Worm (Caenorhabditis elegans): ENCODE data around the gene C12D8.20.

Gene C12D8.20

DNA sequence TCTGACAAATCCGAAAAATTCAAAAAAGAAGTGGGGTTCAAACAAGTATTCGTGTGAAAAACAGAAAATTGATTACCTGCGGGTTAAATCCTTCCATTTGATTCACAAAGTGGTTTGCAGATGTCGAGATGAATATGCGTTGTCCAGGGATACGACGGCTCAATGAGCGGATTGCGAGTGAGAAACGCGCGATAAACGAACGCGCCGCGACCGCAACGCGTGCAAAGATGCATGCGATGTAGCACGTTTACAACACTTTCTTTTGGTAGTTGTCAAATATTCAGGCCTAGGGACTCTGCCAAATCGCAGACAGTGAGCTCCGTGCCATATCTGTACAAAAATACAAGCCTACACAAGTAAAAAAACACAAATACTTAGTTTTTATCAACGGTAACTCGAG, 16.6 kb downstream of the C12D8.20 start, which contains the start of gene fubl-1 (continued):
- TF ChIP-seq nhr-25 (tag; optimal IDR thresholded peaks at IDR 0.05; ENCODE audit: borderline replicate concordance, insufficient read depth) (no peak), nhr-42 (GFP tag; IDR thresholded peaks at IDR 0.05) (no peak), nhr-48 (tag; optimal IDR thresholded peaks at IDR 0.05) (no peak), pqm-1 (tag; optimal IDR thresholded peaks at IDR 0.05) (no peak), lir-3 (tag; optimal IDR thresholded peaks at IDR 0.05) (no peak), egl-43 (GFP tag; IDR thresholded peaks at IDR 0.05) (no peak), ZK546.5 (tag; optimal IDR thresholded peaks at IDR 0.05) (no peak), rbr-2 (tag; optimal IDR thresholded peaks at IDR 0.05) (no peak), zip-11 (GFP tag; IDR thresholded peaks at IDR 0.05) (no peak), mep-1 (tag; optimal IDR thresholded peaks at IDR 0.05) (no peak), nhr-76 (tag; optimal IDR thresholded peaks at IDR 0.05) (no peak), daf-19 (GFP tag; conservative IDR thresholded peaks at IDR 0.05) (no peak), nhr-28 (tag; optimal IDR thresholded peaks at IDR 0.05) (no peak), ztf-11 (tag; optimal IDR thresholded peaks at IDR 0.05) (no peak), F37D6.2 (tag; optimal IDR thresholded peaks at IDR 0.05) (no peak), mxl-3 (GFP tag; optimal IDR thresholded peaks at IDR 0.05) (no peak), nhr-77 (tag; optimal IDR thresholded peaks at IDR 0.05) (no peak), hmg-1.1 (GFP tag; IDR thresholded peaks at IDR 0.05) (no peak), lsy-2 (tag; optimal IDR thresholded peaks at IDR 0.05) (peak in 1 of 2 experiments; percentile 19), F26F4.8 (GFP tag; conservative IDR thresholded peaks at IDR 0.05) (no peak), lin-15B (tag; optimal IDR thresholded peaks at IDR 0.05) (no peak), dve-1 (tag; optimal IDR thresholded peaks at IDR 0.05; ENCODE audit: insufficient read depth) (no peak), gei-8 (GFP tag; optimal IDR thresholded peaks at IDR 0.05) (no peak), lin-29 (GFP tag; IDR thresholded peaks at IDR 0.05) (no peak), madf-5 (GFP tag; IDR thresholded peaks at IDR 0.05) (no peak), dmd-9 (GFP tag; IDR thresholded peaks at IDR 0.05) (no peak), ctbp-1 (GFP tag; IDR thresholded peaks at IDR 0.05) (no peak)

DNA sequence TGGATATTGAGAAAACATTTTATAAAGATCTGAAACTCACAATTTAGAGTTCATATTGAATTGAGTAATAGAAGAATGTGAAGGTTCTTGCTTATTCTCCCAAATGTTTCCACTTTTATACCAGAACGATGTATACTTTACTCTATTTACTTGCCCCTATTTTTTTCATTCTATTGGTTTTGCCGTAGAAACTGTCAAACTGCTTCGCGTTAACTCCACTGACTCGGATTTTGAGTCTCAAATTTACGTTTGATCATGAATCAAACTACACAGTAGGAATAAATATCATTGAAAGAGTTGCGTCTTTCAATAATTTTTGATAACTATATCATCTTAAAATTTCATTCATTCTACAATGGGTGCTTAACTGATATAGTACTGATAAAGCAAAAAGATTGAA, 17.8 kb downstream of the C12D8.20 start, which contains the start of gene fipr-8:
fipr-8 (minus strand) TSS at position 101 of the 400 bp plus-strand sequence.
- TF ChIP-seq skn-1 (tag; optimal IDR thresholded peaks at IDR 0.05) (no peak), F10B5.3 (tag; optimal IDR thresholded peaks at IDR 0.05) (no peak), attf-4 (tag; optimal IDR thresholded peaks at IDR 0.05) (no peak), dmd-9 (GFP tag; IDR thresholded peaks at IDR 0.05) (no peak), nhr-28 (tag; optimal IDR thresholded peaks at IDR 0.05) (no peak), lin-38 (GFP tag; IDR thresholded peaks at IDR 0.05) (no peak), lin-39 (tag; optimal IDR thresholded peaks at IDR 0.05) (no peak), madf-5 (GFP tag; IDR thresholded peaks at IDR 0.05) (no peak), ZK546.5 (tag; optimal IDR thresholded peaks at IDR 0.05) (no peak), Y105C5A.15 (GFP tag; IDR thresholded peaks at IDR 0.05) (no peak), ztf-7 (tag; optimal IDR thresholded peaks at IDR 0.05) (no peak), nhr-6 (tag; optimal IDR thresholded peaks at IDR 0.05) (no peak), snpc-1.2 (GFP tag; IDR thresholded peaks at IDR 0.05) (no peak), nhr-237 (tag; optimal IDR thresholded peaks at IDR 0.05) (no peak), sdz-12 (GFP tag; optimal IDR thresholded peaks at IDR 0.05) (no peak)

DNA sequence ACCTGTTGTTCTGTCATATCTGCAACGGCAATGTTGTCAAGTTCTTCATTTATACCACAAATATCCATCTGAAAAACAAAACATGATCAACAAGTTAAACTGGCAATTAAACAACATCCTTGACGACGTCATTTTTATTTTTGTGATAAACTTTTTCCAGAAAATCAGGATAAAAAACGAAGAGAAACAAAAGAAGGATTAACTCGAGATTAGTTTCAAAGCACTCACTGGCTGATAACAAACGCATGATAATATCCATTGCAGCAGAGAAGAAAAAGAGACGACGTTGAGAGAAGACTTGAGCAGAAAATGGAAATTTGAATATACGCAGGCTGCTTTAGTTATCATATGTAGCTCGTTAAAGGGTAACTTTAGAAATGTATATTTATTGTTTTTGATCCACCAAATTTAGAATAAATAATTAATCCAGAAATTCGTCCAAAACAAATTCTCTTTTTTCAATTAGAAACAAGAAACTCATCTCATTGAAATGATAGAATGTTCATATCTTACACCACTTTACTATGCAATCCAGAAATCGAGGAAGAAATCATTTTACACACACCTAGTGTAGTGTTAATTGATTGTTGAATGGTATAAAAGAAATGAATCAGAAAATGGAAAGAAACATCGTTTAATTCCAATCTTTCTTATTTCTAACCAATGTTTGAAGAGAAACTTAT, 19.2 kb downstream of the C12D8.20 start, which contains the start of the genes C12D8.21 and col-148:
C12D8.21 (minus strand) TSS at position 68 of the 683 bp plus-strand sequence.
col-148 (plus strand) TSS at position 633 of the 683 bp plus-strand sequence.
- TF ChIP-seq aha-1 (tag) (peak; percentile 2), set-16 (GFP tag; IDR thresholded peaks at IDR 0.05) (no peak), fkh-10 (GFP tag; optimal IDR thresholded peaks at IDR 0.05) (no peak), unc-130 (GFP tag; optimal IDR thresholded peaks at IDR 0.05) (no peak)
